Fruit fly (Drosophila melanogaster): ENCODE data around the gene CG3740.

The CG3740 gene

DNA sequence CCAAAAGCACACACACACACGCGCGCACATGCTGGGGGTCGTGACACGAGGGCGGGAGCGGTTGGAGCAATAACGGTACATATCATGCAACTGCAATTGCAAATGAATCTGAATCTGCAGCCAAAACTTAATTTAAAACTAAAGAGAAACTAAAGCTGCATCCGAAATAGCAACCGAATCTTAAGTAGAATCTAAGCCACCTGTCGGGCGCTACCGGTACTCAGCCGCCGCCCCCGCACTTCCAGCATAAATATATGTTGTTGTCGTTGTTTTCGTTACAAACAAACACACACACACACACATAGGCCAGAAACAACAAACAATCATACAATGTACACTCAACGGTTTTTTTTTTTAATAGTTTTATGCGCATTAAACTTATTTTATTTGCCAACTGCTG is 8.8 kb downstream of the CG3740 start:
- TF ChIP-seq pan (optimal IDR thresholded peaks at IDR 0.05) = no peak
- TF ChIP-seq EcR (GFP tag; optimal IDR thresholded peaks at IDR 0.05) = no peak
- no peak for TF ChIP-seq usp (GFP tag; optimal IDR thresholded peaks at IDR 0.05)
- TF ChIP-seq CG8478 (optimal IDR thresholded peaks at IDR 0.05) = no peak
- no peak for TF ChIP-seq Dll (optimal IDR thresholded peaks at IDR 0.05)
- TF ChIP-seq psq (optimal IDR thresholded peaks at IDR 0.05) = no peak

dm6 chrX:1647876-1648275 is 21.2 kb downstream of the CG3740 start:
- no peak for TF ChIP-seq Dll (optimal IDR thresholded peaks at IDR 0.05)
- no peak for TF ChIP-seq usp (GFP tag; optimal IDR thresholded peaks at IDR 0.05)
- no peak for TF ChIP-seq psq (optimal IDR thresholded peaks at IDR 0.05)
- no peak for TF ChIP-seq pan (optimal IDR thresholded peaks at IDR 0.05)
- TF ChIP-seq EcR (GFP tag; optimal IDR thresholded peaks at IDR 0.05) = no peak
- TF ChIP-seq CG8478 (optimal IDR thresholded peaks at IDR 0.05) = no peak

- TF ChIP-seq usp (GFP tag; optimal IDR thresholded peaks at IDR 0.05) = no peak
- TF ChIP-seq EcR (GFP tag; optimal IDR thresholded peaks at IDR 0.05) = no peak
- TF ChIP-seq CG8478 (optimal IDR thresholded peaks at IDR 0.05) = no peak
- no peak for TF ChIP-seq pan (optimal IDR thresholded peaks at IDR 0.05)
- no peak for TF ChIP-seq Dll (optimal IDR thresholded peaks at IDR 0.05)
- TF ChIP-seq psq (optimal IDR thresholded peaks at IDR 0.05) = no peak
Observed at dm6 chrX:1643640-1644039, 25.5 kb downstream of the CG3740 start.

DNA sequence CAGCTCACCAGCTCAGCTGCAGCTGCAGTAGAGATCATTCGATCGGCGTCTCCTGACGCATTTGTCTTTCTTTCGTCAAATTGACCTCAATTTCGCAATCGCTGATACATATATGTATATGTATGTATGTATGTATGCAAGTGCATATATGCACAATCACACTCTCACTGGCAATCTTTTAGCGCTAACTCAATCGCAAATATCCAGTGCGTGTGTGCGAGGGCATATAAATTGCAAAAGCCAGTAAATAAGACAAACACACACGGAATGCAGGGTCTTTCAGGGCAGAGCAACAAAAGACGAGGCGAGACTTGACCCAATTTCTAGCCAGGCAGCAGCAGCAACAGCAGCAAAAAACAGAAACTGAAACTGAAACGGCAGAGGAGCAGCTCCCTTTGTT is 41.5 kb downstream of the CG3740 start:
- TF ChIP-seq CG8478 (optimal IDR thresholded peaks at IDR 0.05) (no peak), pan (optimal IDR thresholded peaks at IDR 0.05) (no peak), Dll (optimal IDR thresholded peaks at IDR 0.05) (no peak), psq (optimal IDR thresholded peaks at IDR 0.05) (no peak), EcR (GFP tag; optimal IDR thresholded peaks at IDR 0.05) (no peak), usp (GFP tag; optimal IDR thresholded peaks at IDR 0.05) (no peak)

DNA sequence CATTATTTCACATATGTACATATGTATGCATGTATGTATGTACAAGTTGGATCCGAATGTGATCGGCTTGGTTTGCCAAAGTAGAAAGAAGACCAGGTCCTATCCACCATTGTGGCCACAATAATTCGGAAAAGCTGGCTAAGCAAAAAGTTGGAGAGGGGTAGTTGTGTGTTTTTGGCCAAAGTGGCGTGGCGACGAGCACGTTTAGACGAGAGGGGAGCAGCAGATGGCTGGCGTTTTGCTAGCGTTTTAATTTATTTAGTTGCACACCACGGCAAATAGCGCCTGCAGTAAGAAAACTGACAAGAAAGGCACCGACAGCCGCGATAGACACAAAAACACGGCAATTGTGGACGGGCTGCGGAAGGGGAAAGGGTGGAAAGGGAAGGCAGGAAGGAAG is 44.0 kb downstream of the CG3740 start:
- TF ChIP-seq pan (optimal IDR thresholded peaks at IDR 0.05) (no peak), usp (GFP tag; optimal IDR thresholded peaks at IDR 0.05) (no peak), psq (optimal IDR thresholded peaks at IDR 0.05) (no peak), CG8478 (optimal IDR thresholded peaks at IDR 0.05) (no peak), EcR (GFP tag; optimal IDR thresholded peaks at IDR 0.05) (no peak), Dll (optimal IDR thresholded peaks at IDR 0.05) (no peak)

DNA sequence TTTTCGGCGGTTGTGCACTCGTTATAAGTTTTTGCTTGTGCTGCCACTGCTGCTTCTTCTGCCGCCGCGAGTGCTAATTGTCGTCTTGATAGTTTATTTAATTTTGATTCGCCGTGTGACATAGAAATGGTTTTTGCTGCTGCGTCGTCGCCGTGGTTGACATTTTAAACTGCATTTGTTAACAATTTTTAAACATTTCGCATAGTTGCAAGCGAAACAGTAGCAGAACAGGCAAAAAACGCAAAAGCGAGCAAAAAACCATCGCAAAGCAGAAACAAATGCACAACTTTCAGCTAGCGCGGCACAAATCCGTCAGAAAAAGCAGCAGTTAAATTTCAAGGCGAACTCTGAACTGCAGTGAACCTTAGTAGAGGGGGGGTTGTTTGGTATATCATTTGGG is 45.4 kb downstream of the CG3740 start:
- TF ChIP-seq usp (GFP tag; optimal IDR thresholded peaks at IDR 0.05) = no peak
- TF ChIP-seq psq (optimal IDR thresholded peaks at IDR 0.05) = no peak
- no peak for TF ChIP-seq EcR (GFP tag; optimal IDR thresholded peaks at IDR 0.05)
- no peak for TF ChIP-seq pan (optimal IDR thresholded peaks at IDR 0.05)
- TF ChIP-seq CG8478 (optimal IDR thresholded peaks at IDR 0.05) = no peak
- no peak for TF ChIP-seq Dll (optimal IDR thresholded peaks at IDR 0.05)

- TF ChIP-seq pan (optimal IDR thresholded peaks at IDR 0.05) (no peak), EcR (GFP tag; optimal IDR thresholded peaks at IDR 0.05) (peak in 1 of 2 experiments; percentile 1)
Observed at dm6 chrX:1623163-1623562, 45.9 kb downstream of the CG3740 start.

DNA sequence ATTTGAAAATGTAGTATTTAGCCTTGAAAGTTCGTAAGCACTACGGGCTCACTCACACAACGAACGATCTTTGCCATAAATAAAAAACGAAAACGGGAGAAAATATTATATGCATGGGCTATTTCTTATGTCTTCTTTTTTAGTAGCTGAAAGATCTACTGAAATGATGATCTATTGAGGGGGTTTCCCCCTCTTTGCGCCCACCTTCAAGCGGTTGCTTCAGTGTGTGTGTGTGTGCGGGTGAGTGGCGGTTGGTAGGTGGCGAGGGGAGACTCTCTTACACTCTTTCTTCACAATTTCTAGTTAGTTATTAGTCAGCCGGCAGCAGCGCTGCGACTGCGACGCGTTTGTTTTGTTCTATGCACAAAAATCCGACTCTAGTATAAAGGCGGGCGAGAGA is 47.7 kb downstream of the CG3740 start:
- TF ChIP-seq psq (optimal IDR thresholded peaks at IDR 0.05) (no peak), usp (GFP tag; optimal IDR thresholded peaks at IDR 0.05) (no peak), CG8478 (optimal IDR thresholded peaks at IDR 0.05) (no peak), EcR (GFP tag; optimal IDR thresholded peaks at IDR 0.05) (no peak), pan (optimal IDR thresholded peaks at IDR 0.05) (no peak), Dll (optimal IDR thresholded peaks at IDR 0.05) (no peak)

DNA sequence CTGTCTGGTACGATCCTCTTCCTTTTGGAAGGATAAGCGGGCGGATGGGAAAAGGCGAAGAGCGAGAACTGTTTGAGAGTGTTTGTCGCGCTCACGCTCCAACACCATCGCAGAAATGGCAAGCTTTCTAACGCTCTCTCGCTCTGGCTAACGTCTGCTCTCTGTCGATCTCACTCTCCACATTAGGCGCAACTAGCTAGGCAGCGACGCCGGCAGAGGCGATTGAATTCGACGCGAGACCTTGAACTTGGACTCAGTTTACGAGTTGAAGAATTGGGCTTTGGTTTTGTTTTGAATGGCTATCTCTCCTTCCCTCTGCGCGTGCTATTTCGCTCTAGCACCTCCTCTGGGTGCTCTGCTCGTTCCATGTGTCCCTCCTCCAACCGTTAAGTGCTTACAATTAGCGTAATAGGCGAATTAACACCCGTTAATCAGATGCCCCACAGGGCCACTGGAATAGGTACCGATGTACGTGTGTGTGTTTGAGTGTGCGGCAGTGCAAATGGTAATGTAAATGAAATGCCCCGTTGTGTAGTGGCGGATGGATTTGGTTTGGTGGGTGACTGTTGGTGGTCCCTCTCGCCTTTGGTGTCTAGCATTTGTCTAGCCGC is 49.3 kb downstream of the CG3740 start:
- no peak for TF ChIP-seq usp (GFP tag; optimal IDR thresholded peaks at IDR 0.05)
- no peak for TF ChIP-seq EcR (GFP tag; optimal IDR thresholded peaks at IDR 0.05)
- no peak for TF ChIP-seq CG8478 (optimal IDR thresholded peaks at IDR 0.05)

DNA sequence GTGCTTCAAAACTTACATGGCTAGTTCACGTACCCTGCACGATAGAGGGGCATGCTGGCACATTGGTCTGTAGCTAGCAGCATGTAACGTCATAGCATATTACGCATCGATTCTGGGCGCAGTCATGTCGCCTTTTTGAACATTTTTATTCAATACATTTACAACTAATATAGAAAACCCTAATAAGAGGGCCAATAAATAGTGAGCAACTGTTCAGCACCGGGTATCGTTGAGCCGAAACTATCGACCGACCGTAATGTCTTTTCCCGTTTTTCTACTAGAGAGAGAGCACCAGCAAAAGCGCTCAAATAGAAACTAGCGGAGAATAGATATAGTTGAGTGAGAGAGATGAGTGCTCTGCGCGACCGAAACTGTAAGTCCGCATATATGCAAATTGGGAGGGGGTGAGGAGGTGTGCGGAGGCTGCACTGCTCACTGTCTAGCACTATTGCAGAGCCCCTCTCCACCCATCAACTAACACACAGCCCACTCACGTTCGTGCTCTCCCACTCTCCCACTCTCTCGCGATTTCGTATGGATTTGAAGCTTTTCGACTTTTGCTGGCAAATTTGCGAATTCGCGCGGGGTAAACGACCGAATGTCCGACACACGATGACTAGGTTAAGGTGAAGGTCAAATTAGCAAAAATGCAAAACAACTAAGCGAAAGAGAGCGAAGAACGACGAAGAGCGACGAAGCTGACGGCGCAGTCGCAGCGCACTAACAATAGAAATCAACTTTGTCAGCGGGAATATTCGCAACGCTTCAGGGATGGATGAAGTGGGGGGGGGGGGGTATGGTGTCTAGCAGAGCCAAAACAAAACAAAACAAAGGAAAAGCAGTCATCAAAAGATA is 50.1 kb downstream of the CG3740 start:
- TF ChIP-seq psq (optimal IDR thresholded peaks at IDR 0.05) = no peak
- peak in 1 of 2 experiments; percentile 77 for TF ChIP-seq EcR (GFP tag; optimal IDR thresholded peaks at IDR 0.05)
